Fruit fly (Drosophila melanogaster) whole organism, pupa: Measurements from ENCODE around the gene CG14259.

Source experiments
- CG10348 ChIP-seq: fragments of 200-800 bp; sonication (Bioruptor generic); IDR thresholded peaks from 2 replicates; pipeline ENCODE4 v1.3.6; 2022; ENCODE audit warnings: missing biosample characterization, missing genetic modification characterization
- CG13204 ChIP-seq: fragments of 200-800 bp; sonication (Bioruptor generic); optimal IDR thresholded peaks from 2 replicates; lab custom pipeline; 2018; ENCODE audit warnings: missing biosample characterization, mild to moderate bottlenecking, missing genetic modification characterization, moderate library complexity
- CG14655 ChIP-seq: fragments of 200-800 bp; sonication (Bioruptor generic); optimal IDR thresholded peaks from 3 replicates; lab custom pipeline; 2017; ENCODE audit warnings: mild to moderate bottlenecking, missing biosample characterization, missing genetic modification reagents, missing genetic modification characterization
- CG15710 ChIP-seq: fragments of 200-800 bp; sonication (Bioruptor generic); optimal IDR thresholded peaks from 2 replicates; lab custom pipeline; 2018; ENCODE audit warnings: missing biosample characterization, mild to moderate bottlenecking, missing genetic modification characterization, moderate library complexity
- CG17806 ChIP-seq: fragments of 200-800 bp; sonication (Bioruptor generic); optimal IDR thresholded peaks from 2 replicates; lab custom pipeline; 2018; ENCODE audit warnings: missing biosample characterization, mild to moderate bottlenecking, missing genetic modification characterization, moderate library complexity
- CG34367 ChIP-seq: fragments of 200-800 bp; sonication (Bioruptor generic); optimal IDR thresholded peaks from 2 replicates; lab custom pipeline; 2018; ENCODE audit warnings: missing biosample characterization, mild to moderate bottlenecking, missing genetic modification characterization
- CG9948 ChIP-seq: fragments of 200-800 bp; sonication (Bioruptor generic); optimal IDR thresholded peaks from 2 replicates; lab custom pipeline; 2018; ENCODE audit warnings: missing biosample characterization, mild to moderate bottlenecking, missing genetic modification characterization, moderate library complexity
- EcR ChIP-seq: fragments of 200-800 bp; sonication (Bioruptor generic); optimal IDR thresholded peaks from 3 replicates; lab custom pipeline; 2019; ENCODE audit warnings: missing biosample characterization, missing genetic modification characterization, mild to moderate bottlenecking, moderate library complexity, missing genetic modification reagents
- Ets98B ChIP-seq: fragments of 200-800 bp; sonication (Bioruptor generic); IDR thresholded peaks from 2 replicates; pipeline ENCODE4 v1.3.6; 2022; ENCODE audit warnings: missing biosample characterization, missing genetic modification characterization
- Snoo ChIP-seq: fragments of 200-800 bp; sonication (Bioruptor generic); optimal IDR thresholded peaks from 3 replicates; lab custom pipeline; 2017; ENCODE audit warnings: missing biosample characterization, mild to moderate bottlenecking, missing genetic modification characterization, inconsistent platforms
- fd96Ca ChIP-seq: fragments of 200-800 bp; sonication (Bioruptor generic); IDR thresholded peaks from 3 replicates; pipeline ENCODE4 v1.3.6; 2022; ENCODE audit warnings: missing biosample characterization, missing genetic modification characterization
- gl ChIP-seq: fragments of 200-800 bp; sonication (Bioruptor generic); optimal IDR thresholded peaks from 2 replicates; lab custom pipeline; 2018; ENCODE audit warnings: missing biosample characterization, mild to moderate bottlenecking, missing genetic modification characterization

DNA sequence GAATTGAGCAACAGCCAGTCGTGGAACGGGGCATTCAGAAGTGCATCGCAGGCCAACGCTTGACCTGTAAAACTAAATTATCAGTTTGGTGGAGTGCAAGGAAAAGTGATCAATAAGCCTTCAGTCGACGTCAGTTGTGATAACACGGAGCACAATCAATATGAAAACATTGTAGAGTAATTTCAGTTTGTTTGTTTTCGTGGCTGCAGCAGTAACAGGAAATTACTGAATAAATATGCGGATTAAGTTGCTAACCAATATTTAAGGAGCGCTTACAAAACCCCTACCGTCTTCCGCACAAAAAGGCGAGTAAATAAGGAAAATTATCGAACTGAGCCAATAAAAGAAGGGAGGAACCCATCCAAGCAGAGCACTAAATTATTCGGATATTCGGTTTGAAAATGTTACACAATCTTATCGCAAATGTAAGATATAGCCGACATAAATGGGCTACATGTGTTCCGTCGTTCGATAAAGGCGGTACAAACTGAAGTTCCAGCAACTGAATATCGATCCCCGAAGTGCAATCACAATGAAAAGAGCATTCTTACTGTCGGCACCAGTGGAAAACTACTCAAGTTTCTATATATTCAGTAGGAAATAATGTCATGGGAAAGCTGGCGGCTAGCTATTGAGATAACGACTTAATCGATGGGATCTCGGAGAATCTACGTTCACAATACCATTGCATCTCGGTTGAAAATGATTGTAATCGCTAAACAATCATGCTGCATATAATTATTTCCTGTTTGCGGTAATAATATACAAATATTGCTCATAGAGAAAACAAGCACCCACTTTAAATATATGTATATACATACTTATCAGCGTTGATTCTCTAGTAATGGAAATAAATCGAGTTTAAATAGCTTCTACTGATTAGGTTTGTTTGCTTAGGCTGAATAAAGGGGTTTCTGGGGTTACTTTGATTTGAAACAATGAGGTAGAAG is 41.6 kb downstream of the CG14259 start:
- TF ChIP-seq gl (tag; lab: Kevin White, UChicago) (peak; percentile 68), CG9948 (tag; lab: Kevin White, UChicago) (peak; percentile 9), fd96Ca (GFP tag; lab: Robert Waterston, UW) (0 out of 3 replicates have a peak, but pooled peaks have one; percentile 31), Snoo (peak; percentile 45), EcR (GFP tag; lab: Kevin White, UChicago) (no peak), Ets98B (GFP tag; lab: Robert Waterston, UW) (no peak), CG10348 (GFP tag; lab: Robert Waterston, UW) (no peak), CG17806 (tag; lab: Kevin White, UChicago) (no peak), CG15710 (tag; lab: Kevin White, UChicago) (peak; percentile 33), CG14655 (GFP tag; lab: Kevin White, UChicago) (peak; percentile 28), CG34367 (tag; lab: Kevin White, UChicago) (peak; percentile 54), CG13204 (GFP tag; lab: Kevin White, UChicago) (peak; percentile 18)
